Fruit fly (Drosophila melanogaster) whole organism, wandering third instar larva: ENCODE data around the gene Mfe2.
A peak's percentile ranks its signal among the peaks of the same experiment; 100 is the strongest.

Source experiments
- Abd-B ChIP-seq: fragments of >200 bp; optimal IDR thresholded peaks from 2 replicates; lab custom pipeline; 2017; ENCODE audit warnings: missing biosample characterization, missing genetic modification characterization
- CG32264 ChIP-seq: fragments of 200-800 bp; sonication (Bioruptor generic); optimal IDR thresholded peaks from 2 replicates; lab custom pipeline; 2016; ENCODE audit warnings: missing biosample characterization, missing genetic modification characterization
- CG9705 ChIP-seq: fragments of 200-800 bp; sonication (Bioruptor generic); optimal IDR thresholded peaks from 2 replicates; lab custom pipeline; 2018; ENCODE audit warnings: missing biosample characterization, mild to moderate bottlenecking, missing genetic modification characterization
- CrebA ChIP-seq: fragments of 200-800 bp; sonication (Bioruptor generic); optimal IDR thresholded peaks from 2 replicates; lab custom pipeline; 2016; ENCODE audit warnings: missing biosample characterization, mild to moderate bottlenecking, missing genetic modification characterization, borderline replicate concordance
- Dfd ChIP-seq: fragments of >200 bp; optimal IDR thresholded peaks from 2 replicates; lab custom pipeline; 2017; ENCODE audit warnings: missing biosample characterization, missing genetic modification characterization
- Dif ChIP-seq: fragments of 200-275, 200-300 bp; sonication (Bioruptor generic); optimal IDR thresholded peaks from 2 replicates; lab custom pipeline; 2018; ENCODE audit warnings: missing biosample characterization, missing genetic modification characterization; ENCODE audit not compliant: partially characterized antibody
- GATAd ChIP-seq: sonication (Bioruptor generic); optimal IDR thresholded peaks from 2 replicates; lab custom pipeline; 2016; ENCODE audit warnings: missing biosample characterization, missing genetic modification characterization
- HLH106 ChIP-seq: fragments of 200-800 bp; optimal IDR thresholded peaks from 3 replicates; lab custom pipeline; 2019; ENCODE audit warnings: missing biosample characterization, mild to moderate bottlenecking, missing genetic modification characterization, moderate library complexity
- Hnf4 ChIP-seq: fragments of 200-800 bp; sonication (Bioruptor generic); optimal IDR thresholded peaks from 2 replicates; lab custom pipeline; 2016; ENCODE audit warnings: missing biosample characterization, mild to moderate bottlenecking, missing genetic modification characterization
- Hr78 ChIP-seq: fragments of >200 bp; optimal IDR thresholded peaks from 2 replicates; lab custom pipeline; 2017; ENCODE audit warnings: missing biosample characterization, missing genetic modification characterization
- Hr83 ChIP-seq: fragments of 200-300 bp; sonication (Bioruptor generic); optimal IDR thresholded peaks from 2 replicates; lab custom pipeline; 2016; ENCODE audit warnings: missing biosample characterization, mild to moderate bottlenecking, missing genetic modification characterization, moderate library complexity; ENCODE audit not compliant: poor library complexity, severe bottlenecking
- Jra ChIP-seq: sonication (Bioruptor generic); optimal IDR thresholded peaks from 2 replicates; lab custom pipeline; 2016; ENCODE audit warnings: missing biosample characterization, missing genetic modification characterization
- Mio ChIP-seq: sonication (Bioruptor generic); optimal IDR thresholded peaks from 2 replicates; lab custom pipeline; 2016; ENCODE audit warnings: missing biosample characterization, missing genetic modification characterization
- Myc ChIP-seq: fragments of >200 bp; optimal IDR thresholded peaks from 2 replicates; lab custom pipeline; 2017
- N ChIP-seq: fragments of >200 bp; optimal IDR thresholded peaks from 2 replicates; lab custom pipeline; 2018; ENCODE audit warnings: missing biosample characterization, missing external identifiers, missing genetic modification characterization
- OdsH ChIP-seq: fragments of 200-800 bp; sonication (Bioruptor generic); optimal IDR thresholded peaks from 2 replicates; lab custom pipeline; 2016; ENCODE audit warnings: missing biosample characterization, mild to moderate bottlenecking, missing genetic modification characterization
- Rel ChIP-seq, 2 experiments: fragments of 200-800 bp; sonication (Bioruptor generic) in 1 of 2; optimal IDR thresholded peaks; 2 replicates in 1 of 2; 3 replicates in 1 of 2; lab custom pipeline; 2016 to 2019; ENCODE audit warnings: mild to moderate bottlenecking in 2 of 2, missing biosample characterization in 2 of 2, missing genetic modification characterization in 2 of 2, moderate library complexity in 1 of 2
- Sp1 ChIP-seq: fragments of 200-800 bp; sonication (Bioruptor generic); optimal IDR thresholded peaks from 3 replicates; lab custom pipeline; 2019; ENCODE audit warnings: missing biosample characterization, mild to moderate bottlenecking, missing genetic modification characterization, moderate library complexity
- Vsx2 ChIP-seq: fragments of 200-300, 225-300 bp; sonication (Bioruptor generic); optimal IDR thresholded peaks from 2 replicates; lab custom pipeline; 2018; ENCODE audit warnings: missing biosample characterization, missing genetic modification characterization; ENCODE audit not compliant: partially characterized antibody
- br ChIP-seq: fragments of 200-800 bp; sonication (Bioruptor generic); optimal IDR thresholded peaks from 2 replicates; lab custom pipeline; 2016; ENCODE audit warnings: missing biosample characterization, missing genetic modification characterization
- brk ChIP-seq: fragments of 200-800 bp; sonication (Bioruptor generic); optimal IDR thresholded peaks from 2 replicates; lab custom pipeline; 2016; ENCODE audit warnings: missing biosample characterization, mild to moderate bottlenecking, missing genetic modification characterization
- dl ChIP-seq, 2 experiments: fragments of 175-275, 200-275 bp in 1 of 2; fragments of 200-275 bp in 1 of 2; sonication (Bioruptor generic); optimal IDR thresholded peaks; lab custom pipeline; 2018; ENCODE audit warnings: mild to moderate bottlenecking in 2 of 2, missing biosample characterization in 2 of 2, missing genetic modification characterization in 2 of 2, moderate library complexity in 2 of 2; ENCODE audit not compliant: partially characterized antibody in 2 of 2, insufficient read depth in 1 of 2
- dmrt93B ChIP-seq: fragments of 200-800 bp; sonication (Bioruptor generic); optimal IDR thresholded peaks from 2 replicates; lab custom pipeline; 2018; ENCODE audit warnings: missing biosample characterization, mild to moderate bottlenecking, missing genetic modification characterization
- dsf ChIP-seq: sonication (Bioruptor generic); optimal IDR thresholded peaks from 2 replicates; lab custom pipeline; 2016; ENCODE audit warnings: missing biosample characterization, missing genetic modification characterization, borderline replicate concordance
- ey ChIP-seq: fragments of 200-800 bp; sonication (Bioruptor generic); optimal IDR thresholded peaks from 2 replicates; lab custom pipeline; 2016; ENCODE audit warnings: missing biosample characterization, missing genetic modification characterization
- foxo ChIP-seq, 2 experiments: fragments of 200-800 bp; sonication (Bioruptor generic); optimal IDR thresholded peaks; 2 replicates in 1 of 2; 3 replicates in 1 of 2; lab custom pipeline; 2016 to 2017; ENCODE audit warnings: missing biosample characterization in 2 of 2, missing genetic modification characterization in 2 of 2
- fru ChIP-seq: fragments of 200-800 bp; sonication (Bioruptor generic); optimal IDR thresholded peaks from 3 replicates; lab custom pipeline; 2016; ENCODE audit warnings: missing biosample characterization, mild to moderate bottlenecking, missing genetic modification characterization
- h ChIP-seq: fragments of 200-800 bp; sonication (Bioruptor generic); optimal IDR thresholded peaks from 3 replicates; lab custom pipeline; 2016; ENCODE audit warnings: missing biosample characterization, mild to moderate bottlenecking, missing genetic modification characterization
- jim ChIP-seq: fragments of 175-275, 200-325 bp; sonication (Bioruptor generic); optimal IDR thresholded peaks from 2 replicates; lab custom pipeline; 2016; ENCODE audit warnings: missing biosample characterization, mild to moderate bottlenecking, missing genetic modification characterization
- lola ChIP-seq: fragments of >200 bp; optimal IDR thresholded peaks from 2 replicates; lab custom pipeline; 2017; ENCODE audit warnings: missing biosample characterization, missing genetic modification characterization
- pan ChIP-seq: fragments of >200 bp; optimal IDR thresholded peaks from 2 replicates; lab custom pipeline; 2017
- psq ChIP-seq: fragments of 200-800 bp; sonication (Bioruptor generic); optimal IDR thresholded peaks from 3 replicates; lab custom pipeline; 2017; ENCODE audit warnings: missing biosample characterization, mild to moderate bottlenecking, missing genetic modification characterization, moderate library complexity
- rgr ChIP-seq: fragments of 200-800 bp; sonication (Bioruptor generic); optimal IDR thresholded peaks from 3 replicates; lab custom pipeline; 2016; ENCODE audit warnings: missing biosample characterization, mild to moderate bottlenecking, missing genetic modification characterization
- sage ChIP-seq: fragments of 200-800 bp; sonication (Bioruptor generic); optimal IDR thresholded peaks from 2 replicates; lab custom pipeline; 2016; ENCODE audit warnings: missing biosample characterization, mild to moderate bottlenecking, missing genetic modification characterization
- sv ChIP-seq: fragments of 200-800 bp; sonication (Bioruptor generic); optimal IDR thresholded peaks from 3 replicates; lab custom pipeline; 2016; ENCODE audit warnings: missing biosample characterization, missing genetic modification characterization
- tai ChIP-seq: sonication (Bioruptor generic); optimal IDR thresholded peaks from 2 replicates; lab custom pipeline; 2016; ENCODE audit warnings: missing biosample characterization, missing genetic modification characterization
- usp ChIP-seq: fragments of >200 bp; optimal IDR thresholded peaks from 2 replicates; lab custom pipeline; 2017; ENCODE audit warnings: missing biosample characterization, missing genetic modification characterization
- woc ChIP-seq: sonication (Bioruptor generic); optimal IDR thresholded peaks from 2 replicates; lab custom pipeline; 2016; ENCODE audit warnings: missing biosample characterization, mild to moderate bottlenecking, missing genetic modification characterization

Gene Mfe2

dm6 chrX:16277878-16278506 is 7.2 kb downstream of the Mfe2 start, which contains the start of gene eas (continued):
- TF ChIP-seq brk (GFP tag; lab: Kevin White, UChicago), result no peak
- TF ChIP-seq dsf (GFP tag; lab: Kevin White, UChicago), result no peak
- peak; percentile 22 for TF ChIP-seq sv
- no peak for TF ChIP-seq Vsx2 (GFP tag; lab: Kevin White, UChicago)

dm6 chrX:16278783-16279182 is 8.0 kb downstream of the Mfe2 start:
- TF ChIP-seq Hr78 (GFP tag; lab: Kevin White, UChicago) (no peak), usp (no peak), Hr83 (GFP tag; lab: Kevin White, UChicago) (no peak), dmrt93B (GFP tag; lab: Kevin White, UChicago) (peak; percentile 71), sv (no peak), br (GFP tag; lab: Kevin White, UChicago) (peak; percentile 86), Myc (lab: Kevin White, UChicago) (no peak), ey (peak; percentile 81), fru (GFP tag; lab: Kevin White, UChicago) (peak; percentile 73), Jra (no peak), OdsH (GFP tag; lab: Kevin White, UChicago) (peak; percentile 83), Mio (GFP tag; lab: Kevin White, UChicago) (no peak), CG32264 (GFP tag; lab: Kevin White, UChicago) (peak; percentile 54), N (GFP tag; lab: Kevin White, UChicago) (no peak), Rel (GFP tag; optimal IDR thresholded peaks at IDR 0.05; lab: Kevin White, UChicago) (peak; percentile 71), Rel (tag; optimal IDR thresholded peaks at IDR 0.05; lab: Kevin White, UChicago) (peak; percentile 76), GATAd (GFP tag; lab: Kevin White, UChicago) (no peak), psq (peak; percentile 18), dsf (GFP tag; lab: Kevin White, UChicago) (no peak), HLH106 (tag; lab: Kevin White, UChicago) (peak; percentile 92), dl (GFP tag; optimal IDR thresholded peaks at IDR 0.05; lab: Kevin White, UChicago; ENCODE audit: insufficient read depth in 1 of 2, partially characterized antibody in 2 of 2) (peak in 1 of 2 experiments; percentile 12), brk (GFP tag; lab: Kevin White, UChicago) (peak; percentile 11), foxo (GFP tag; optimal IDR thresholded peaks at IDR 0.05; lab: Kevin White, UChicago) (peak in 1 of 2 experiments; percentile 79), jim (no peak), sage (GFP tag; lab: Kevin White, UChicago) (peak; percentile 70), CG9705 (GFP tag; lab: Kevin White, UChicago) (peak; percentile 88), Sp1 (peak; percentile 93), Dif (peak; percentile 28), woc (GFP tag; lab: Kevin White, UChicago) (peak; percentile 27), h (peak; percentile 81), rgr (GFP tag; lab: Kevin White, UChicago) (peak; percentile 84), Hnf4 (GFP tag; lab: Kevin White, UChicago) (peak; percentile 68), lola (GFP tag; lab: Kevin White, UChicago) (no peak), Abd-B (no peak), Vsx2 (GFP tag; lab: Kevin White, UChicago) (peak; percentile 72), CrebA (GFP tag; lab: Kevin White, UChicago) (no peak), tai (peak; percentile 6), Dfd (GFP tag; lab: Kevin White, UChicago) (no peak), pan (no peak)
